Worm (Caenorhabditis elegans) whole organism, early embryonic: ENCODE data around the gene sars-2.

Source experiments
- F13C5.2 ChIP-seq: sonication (generic microtip); optimal IDR thresholded peaks from 2 replicates; lab custom pipeline; 2017; ENCODE audit warnings: mild to moderate bottlenecking, missing genetic modification characterization, inconsistent platforms, missing compliant biosample characterization
- ama-1 ChIP-seq: fragments of 150-350 bp; optimal IDR thresholded peaks from 2 replicates; lab custom pipeline; 2014
- ceh-13 ChIP-seq: fragments of 200-800 bp; sonication (Bioruptor generic); optimal IDR thresholded peaks from 2 replicates; lab custom pipeline; 2018; ENCODE audit warnings: mild to moderate bottlenecking, missing genetic modification characterization, missing compliant biosample characterization
- ets-7 ChIP-seq: sonication (generic microtip); optimal IDR thresholded peaks from 2 replicates; lab custom pipeline; 2016; ENCODE audit warnings: missing genotype, missing genetic modification characterization, missing compliant biosample characterization
- scrt-1 ChIP-seq: fragments of 200-800 bp; sonication (Bioruptor generic); IDR thresholded peaks from 2 replicates; pipeline ENCODE4 v1.3.6; 2022; ENCODE audit warnings: missing genetic modification characterization, missing compliant biosample characterization

DNA sequence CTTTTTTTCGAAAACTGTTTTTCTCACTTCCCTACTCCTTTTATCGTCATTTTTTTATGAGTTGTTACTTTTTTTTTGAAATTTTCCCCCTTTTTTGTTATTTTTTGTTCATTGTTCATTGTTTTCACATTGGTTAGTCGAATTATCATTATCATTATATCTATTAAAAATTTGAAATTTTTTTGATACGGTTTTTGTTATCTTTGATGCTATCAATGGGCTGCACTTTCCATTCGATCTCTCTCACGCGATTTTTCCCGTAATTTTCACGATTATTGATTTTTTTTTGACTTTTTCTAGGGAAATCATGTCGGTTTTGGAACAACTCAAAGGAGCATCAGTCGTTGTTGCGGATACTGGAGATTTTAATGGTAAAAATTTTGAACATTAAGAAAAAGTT, 28.9 kb downstream of the sars-2 start, which contains the start of gene tald-1:
- TF ChIP-seq ama-1 (lab: Kevin White, UChicago) (no peak), ceh-13 (GFP tag; lab: Kevin White, UChicago) (no peak), scrt-1 (GFP tag; lab: Robert Waterston, UW) (no peak), ets-7 (tag; lab: Kevin White, UChicago) (no peak), F13C5.2 (tag; lab: Kevin White, UChicago) (no peak)
